Worm (Caenorhabditis elegans) whole organism, L3 larva: Measurements from ENCODE around the gene catp-4.

ENCODE experiments used
- ceh-82 ChIP-seq: fragments of 150-350 bp; optimal IDR thresholded peaks from 2 replicates; lab custom pipeline; 2014; ENCODE audit warnings: missing biosample characterization, missing genetic modification characterization
- elt-2 ChIP-seq: sonication (generic microtip); optimal IDR thresholded peaks from 2 replicates; lab custom pipeline; 2016; ENCODE audit warnings: missing genetic modification reagents, mild to moderate bottlenecking, missing genetic modification characterization, missing compliant biosample characterization
- jun-1 ChIP-seq: fragments of 150-350 bp; optimal IDR thresholded peaks from 2 replicates; lab custom pipeline; 2014; ENCODE audit warnings: missing biosample characterization, missing genetic modification reagents, missing genetic modification characterization
- nhr-76 ChIP-seq: fragments of 150-350 bp; sonication (generic microtip); optimal IDR thresholded peaks from 5 replicates; lab custom pipeline; 2014; ENCODE audit warnings: missing biosample characterization, missing genetic modification characterization

DNA sequence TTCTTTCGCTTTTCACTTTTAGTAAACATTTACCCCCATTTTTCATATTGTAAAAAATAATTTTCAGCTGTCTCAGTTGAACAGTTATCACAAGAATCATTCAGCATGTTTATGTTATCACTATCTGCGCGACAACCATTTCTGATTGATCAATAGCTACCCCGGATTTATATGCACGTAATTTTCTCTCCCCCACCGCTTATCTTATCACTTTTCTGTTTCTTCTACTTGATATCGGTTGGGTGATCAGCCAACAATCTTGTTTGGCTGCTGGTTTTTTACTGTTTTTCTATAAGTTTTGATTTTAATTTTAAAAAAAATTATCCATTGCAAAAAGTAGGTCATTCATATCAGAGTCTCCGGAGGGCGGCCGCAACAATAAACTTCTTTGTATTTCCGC lies 4.4 kb downstream of the catp-4 start:
- TF ChIP-seq nhr-76 (tag; lab: Kevin White, UChicago) (no peak), elt-2 (tag; lab: Kevin White, UChicago) (no peak), ceh-82 (tag; lab: Kevin White, UChicago) (no peak), jun-1 (tag; lab: Kevin White, UChicago) (no peak)
